Fruit fly (Drosophila melanogaster) whole organism, embryonic: ENCODE measurements around the gene CG3630.

Source experiments
- Asciz ChIP-seq: fragments of 200-800 bp; sonication (Bioruptor generic); optimal IDR thresholded peaks from 2 replicates; lab custom pipeline; 2017; ENCODE audit warnings: missing biosample characterization, mild to moderate bottlenecking, missing genetic modification characterization, missing genetic modification reagents
- C15 ChIP-seq: fragments of 200-800 bp; sonication (Bioruptor generic); IDR thresholded peaks from 3 replicates; pipeline ENCODE4 v1.3.6; 2022; ENCODE audit warnings: missing biosample characterization, missing genetic modification characterization
- CG11504 ChIP-seq: fragments of 200-800 bp; sonication (Bioruptor generic); optimal IDR thresholded peaks from 3 replicates; lab custom pipeline; 2019; ENCODE audit warnings: missing biosample characterization, mild to moderate bottlenecking, missing genetic modification characterization, moderate library complexity
- CG12155 ChIP-seq: fragments of 200-800 bp; sonication (Bioruptor generic); optimal IDR thresholded peaks from 3 replicates; lab custom pipeline; 2016; ENCODE audit warnings: missing biosample characterization, missing genetic modification characterization
- CG12659 ChIP-seq: fragments of 200-800 bp; sonication (Bioruptor generic); optimal IDR thresholded peaks from 3 replicates; lab custom pipeline; 2017; ENCODE audit warnings: mild to moderate bottlenecking, missing biosample characterization, missing genetic modification reagents, missing genetic modification characterization
- CG15514 ChIP-seq: fragments of 200-800 bp; sonication (Bioruptor generic); optimal IDR thresholded peaks from 3 replicates; lab custom pipeline; 2017; ENCODE audit warnings: missing biosample characterization, missing genetic modification characterization, mild to moderate bottlenecking, moderate library complexity, missing genetic modification reagents
- CG1603 ChIP-seq: fragments of 200-800 bp; sonication (Bioruptor generic); optimal IDR thresholded peaks from 2 replicates; lab custom pipeline; 2019; ENCODE audit warnings: missing biosample characterization, mild to moderate bottlenecking, missing genetic modification characterization, moderate library complexity
- CG16815 ChIP-seq: fragments of 200-800 bp; sonication (Bioruptor generic); optimal IDR thresholded peaks from 3 replicates; lab custom pipeline; 2017; ENCODE audit warnings: missing biosample characterization, mild to moderate bottlenecking, missing genetic modification characterization
- CG17359 ChIP-seq: fragments of 200-800 bp; sonication (Bioruptor generic); optimal IDR thresholded peaks from 3 replicates; lab custom pipeline; 2018; ENCODE audit warnings: missing biosample characterization, mild to moderate bottlenecking, missing genetic modification characterization, moderate library complexity
- CG17912 ChIP-seq: fragments of 200-800 bp; sonication (Bioruptor generic); optimal IDR thresholded peaks from 2 replicates; lab custom pipeline; 2018; ENCODE audit warnings: missing biosample characterization, mild to moderate bottlenecking, missing genetic modification characterization
- CG2202 ChIP-seq: fragments of 200-800 bp; sonication (Bioruptor generic); optimal IDR thresholded peaks from 2 replicates; lab custom pipeline; 2018; ENCODE audit warnings: missing biosample characterization, mild to moderate bottlenecking, missing genetic modification characterization
- CG3065 ChIP-seq: fragments of 200-800 bp; sonication (Bioruptor generic); optimal IDR thresholded peaks from 2 replicates; lab custom pipeline; 2016; ENCODE audit warnings: missing biosample characterization, missing genetic modification characterization
- CG34224 ChIP-seq: fragments of 200-800 bp; sonication (Bioruptor generic); IDR thresholded peaks from 3 replicates; pipeline ENCODE4 v1.3.6; 2022; ENCODE audit warnings: missing biosample characterization, missing genetic modification characterization; ENCODE audit not compliant: partially characterized antibody
- CG6175 ChIP-seq: fragments of 200-800 bp; sonication (Bioruptor generic); IDR thresholded peaks from 3 replicates; pipeline ENCODE4 v1.3.6; 2022; ENCODE audit warnings: missing biosample characterization, missing genetic modification characterization
- CG6813 ChIP-seq: fragments of 200-800 bp; sonication (Bioruptor generic); optimal IDR thresholded peaks from 2 replicates; lab custom pipeline; 2017; ENCODE audit warnings: missing biosample characterization, missing genetic modification characterization, mild to moderate bottlenecking, moderate library complexity, missing genetic modification reagents
- CG7357 ChIP-seq: fragments of 200-800 bp; sonication (Bioruptor generic); IDR thresholded peaks from 3 replicates; pipeline ENCODE4 v1.3.6; 2022; ENCODE audit warnings: missing biosample characterization, missing genetic modification characterization
- CG8089 ChIP-seq: fragments of 200-800 bp; sonication (Bioruptor generic); optimal IDR thresholded peaks from 3 replicates; lab custom pipeline; 2016; ENCODE audit warnings: missing biosample characterization, missing genetic modification characterization
- CG8388 ChIP-seq: fragments of 200-800 bp; sonication (Bioruptor generic); optimal IDR thresholded peaks from 2 replicates; lab custom pipeline; 2019; ENCODE audit warnings: missing biosample characterization, mild to moderate bottlenecking, missing genetic modification characterization, moderate library complexity
- CG8944 ChIP-seq: fragments of 200-800 bp; sonication (Bioruptor generic); optimal IDR thresholded peaks from 3 replicates; lab custom pipeline; 2016; ENCODE audit warnings: missing biosample characterization, missing genetic modification characterization
- CG9727 ChIP-seq: fragments of 200-800 bp; sonication (Bioruptor generic); optimal IDR thresholded peaks from 3 replicates; lab custom pipeline; 2017; ENCODE audit warnings: missing biosample characterization, mild to moderate bottlenecking, missing genetic modification characterization
- CrebB ChIP-seq: fragments of 200-800 bp; sonication (Bioruptor generic); optimal IDR thresholded peaks from 3 replicates; lab custom pipeline; 2018; ENCODE audit warnings: missing biosample characterization, mild to moderate bottlenecking, missing genetic modification characterization
- Dip3 ChIP-seq: fragments of 200-800 bp; sonication (Bioruptor generic); optimal IDR thresholded peaks from 3 replicates; lab custom pipeline; 2016; ENCODE audit warnings: missing biosample characterization, missing genetic modification characterization
- Doc2 ChIP-seq: fragments of 200-800 bp; sonication (Bioruptor generic); IDR thresholded peaks from 2 replicates; pipeline ENCODE4 v1.3.6; 2022; ENCODE audit warnings: missing biosample characterization, missing genetic modification characterization
- ERR ChIP-seq: fragments of 200-800 bp; sonication (Bioruptor generic); optimal IDR thresholded peaks from 2 replicates; lab custom pipeline; 2016; ENCODE audit warnings: missing biosample characterization, missing genetic modification characterization
- HHEX ChIP-seq: fragments of 200-800 bp; sonication (Bioruptor generic); optimal IDR thresholded peaks from 3 replicates; lab custom pipeline; 2017; ENCODE audit warnings: missing biosample characterization, mild to moderate bottlenecking, missing genetic modification characterization, missing genetic modification reagents
- HLH4C ChIP-seq: fragments of 200-800 bp; sonication (Bioruptor generic); IDR thresholded peaks from 3 replicates; pipeline ENCODE4 v1.3.6; 2022; ENCODE audit warnings: missing biosample characterization, missing genetic modification characterization; ENCODE audit not compliant: partially characterized antibody
- Hmx ChIP-seq: fragments of 200-800 bp; sonication (Bioruptor generic); optimal IDR thresholded peaks from 2 replicates; lab custom pipeline; 2016; ENCODE audit warnings: missing biosample characterization, missing genetic modification characterization
- Meics ChIP-seq: fragments of 200-800 bp; sonication (Bioruptor generic); optimal IDR thresholded peaks from 2 replicates; lab custom pipeline; 2017; ENCODE audit warnings: missing biosample characterization, mild to moderate bottlenecking, missing genetic modification characterization
- Nf-YC ChIP-seq: fragments of 200-800 bp; optimal IDR thresholded peaks from 3 replicates; lab custom pipeline; 2019; ENCODE audit warnings: missing biosample characterization, mild to moderate bottlenecking, missing genetic modification characterization, moderate library complexity
- NfI ChIP-seq: fragments of 200-800 bp; sonication (Bioruptor generic); optimal IDR thresholded peaks from 3 replicates; lab custom pipeline; 2018; ENCODE audit warnings: missing biosample characterization, mild to moderate bottlenecking, missing genetic modification characterization, moderate library complexity
- Oli ChIP-seq: fragments of 200-800 bp; sonication (Bioruptor generic); optimal IDR thresholded peaks from 2 replicates; lab custom pipeline; 2018; ENCODE audit warnings: missing biosample characterization, mild to moderate bottlenecking, missing genetic modification characterization, moderate library complexity
- Xrp1 ChIP-seq: fragments of 200-800 bp; sonication (Bioruptor generic); IDR thresholded peaks from 2 replicates; pipeline ENCODE4 v1.3.6; 2022; ENCODE audit warnings: missing biosample characterization, missing genetic modification characterization
- bcd ChIP-seq: fragments of 200-800 bp; sonication (Bioruptor generic); optimal IDR thresholded peaks from 2 replicates; lab custom pipeline; 2017; ENCODE audit warnings: missing biosample characterization, mild to moderate bottlenecking, missing genetic modification characterization
- bowl ChIP-seq: fragments of 200-800 bp; sonication (Bioruptor generic); IDR thresholded peaks from 2 replicates; pipeline ENCODE4 v1.3.6; 2022; ENCODE audit warnings: missing biosample characterization, missing genetic modification characterization
- cg ChIP-seq: fragments of 200-800 bp; sonication (Bioruptor generic); optimal IDR thresholded peaks from 3 replicates; lab custom pipeline; 2019; ENCODE audit warnings: missing biosample characterization, mild to moderate bottlenecking, missing genetic modification characterization, moderate library complexity
- cwo ChIP-seq: fragments of 200-800 bp; sonication (Bioruptor generic); optimal IDR thresholded peaks from 3 replicates; lab custom pipeline; 2017; ENCODE audit warnings: missing biosample characterization, missing genetic modification characterization, mild to moderate bottlenecking, moderate library complexity, missing genetic modification reagents
- fd3F ChIP-seq: fragments of 200-800 bp; sonication (Bioruptor generic); optimal IDR thresholded peaks from 2 replicates; lab custom pipeline; 2018; ENCODE audit warnings: missing biosample characterization, mild to moderate bottlenecking, missing genetic modification characterization, moderate library complexity
- fd96Cb ChIP-seq: fragments of 200-800 bp; sonication (Bioruptor generic); optimal IDR thresholded peaks from 2 replicates; lab custom pipeline; 2018; ENCODE audit warnings: missing biosample characterization, mild to moderate bottlenecking, missing genetic modification characterization, moderate library complexity
- gsb ChIP-seq: fragments of 200-800 bp; sonication (Bioruptor generic); IDR thresholded peaks from 2 replicates; pipeline ENCODE4 v1.3.6; 2022; ENCODE audit warnings: missing biosample characterization, missing genetic modification characterization
- lab ChIP-seq: fragments of 200-800 bp; sonication (Bioruptor generic); optimal IDR thresholded peaks from 3 replicates; lab custom pipeline; 2017; ENCODE audit warnings: missing biosample characterization, missing genetic modification characterization, mild to moderate bottlenecking, moderate library complexity, missing genetic modification reagents
- lilli ChIP-seq: fragments of 200-800 bp; sonication (Bioruptor generic); optimal IDR thresholded peaks from 3 replicates; lab custom pipeline; 2016; ENCODE audit warnings: missing biosample characterization, missing genetic modification characterization
- phol ChIP-seq: fragments of 200-800 bp; sonication (Bioruptor generic); optimal IDR thresholded peaks from 3 replicates; lab custom pipeline; 2018; ENCODE audit warnings: missing biosample characterization, mild to moderate bottlenecking, missing genetic modification characterization, moderate library complexity
- pita ChIP-seq: fragments of 200-800 bp; sonication (Bioruptor generic); optimal IDR thresholded peaks from 2 replicates; lab custom pipeline; 2017; ENCODE audit warnings: missing biosample characterization, mild to moderate bottlenecking, missing genetic modification characterization
- sqz ChIP-seq: fragments of 200-800 bp; sonication (Bioruptor generic); optimal IDR thresholded peaks from 3 replicates; lab custom pipeline; 2018; ENCODE audit warnings: missing biosample characterization, mild to moderate bottlenecking, missing genetic modification characterization
- unpg ChIP-seq: fragments of 200-800 bp; sonication (Bioruptor generic); optimal IDR thresholded peaks from 3 replicates; lab custom pipeline; 2018; ENCODE audit warnings: missing biosample characterization, mild to moderate bottlenecking, missing genetic modification characterization, moderate library complexity
- vnd ChIP-seq: fragments of 200-800 bp; sonication (Bioruptor generic); IDR thresholded peaks from 3 replicates; pipeline ENCODE4 v1.3.6; 2022; ENCODE audit warnings: missing biosample characterization, missing genetic modification characterization; ENCODE audit not compliant: partially characterized antibody
- zfh1 ChIP-seq: fragments of 200-800 bp; sonication (Bioruptor generic); IDR thresholded peaks from 3 replicates; pipeline ENCODE4 v1.3.6; 2022; ENCODE audit warnings: missing biosample characterization, missing genetic modification characterization

The CG3630 gene

DNA sequence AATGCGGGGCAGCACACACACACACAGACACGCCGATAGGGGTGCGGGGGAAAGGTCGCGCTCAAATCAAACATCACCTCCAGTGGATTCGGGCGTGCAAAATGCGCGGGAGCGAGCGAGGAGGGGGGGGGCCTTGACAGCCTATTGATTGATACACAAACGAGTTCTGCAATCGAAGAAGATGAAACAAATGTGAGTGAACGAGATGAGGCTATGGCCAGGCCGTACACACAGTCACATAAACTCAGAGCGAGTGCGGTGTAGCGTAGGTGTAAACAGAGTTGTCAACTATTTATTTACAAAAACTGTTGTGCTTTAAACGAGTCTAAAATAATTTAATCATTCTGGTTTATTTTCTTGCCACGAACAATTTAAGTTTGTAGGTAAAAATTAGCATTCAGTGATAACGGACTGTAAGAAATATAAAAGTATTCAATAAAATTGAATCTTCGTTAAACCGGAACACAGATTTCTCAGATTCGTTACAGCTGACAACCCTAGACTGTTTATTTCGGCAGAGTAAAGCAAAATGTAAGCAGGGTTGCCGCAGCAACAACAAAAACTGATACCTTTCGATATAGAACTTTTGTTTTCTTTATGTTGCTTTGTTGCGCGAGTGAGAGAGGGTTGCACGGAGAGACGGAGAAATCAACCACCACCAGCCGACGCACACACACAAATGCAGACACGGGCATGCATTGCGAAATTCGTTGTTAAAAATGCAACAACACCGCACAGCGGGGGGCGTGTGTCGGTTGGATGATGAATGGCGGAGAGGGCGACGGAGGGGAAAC, 26.8 kb upstream of the CG3630 start (continued):
- peak; percentile 90 for TF ChIP-seq CG1603 (tag; lab: Kevin White, UChicago)
- TF ChIP-seq lilli (GFP tag; lab: Kevin White, UChicago), result peak; percentile 86
- TF ChIP-seq bowl (GFP tag; lab: Robert Waterston, UW), result peak; percentile 43; the same call in 1 of the 2 replicates
- no peak for TF ChIP-seq vnd
- TF ChIP-seq pita (GFP tag; lab: Kevin White, UChicago), result no peak
- peak; percentile 84 for TF ChIP-seq CG15514 (GFP tag; lab: Kevin White, UChicago)
- peak; percentile 87 for TF ChIP-seq fd96Cb (tag; lab: Kevin White, UChicago)
- TF ChIP-seq lab (GFP tag; lab: Kevin White, UChicago), result peak; percentile 95
- TF ChIP-seq CG8388, result peak; percentile 91
- no peak for TF ChIP-seq CG34224 (GFP tag; lab: Robert Waterston, UW)
- TF ChIP-seq CG6813 (GFP tag; lab: Kevin White, UChicago), result peak; percentile 87
- peak; percentile 70 for TF ChIP-seq ERR (GFP tag; lab: Kevin White, UChicago)
- peak; percentile 89 for TF ChIP-seq NfI (GFP tag; lab: Kevin White, UChicago)
- peak; percentile 69 for TF ChIP-seq cg (GFP tag; lab: Kevin White, UChicago)
- TF ChIP-seq CG8089, result peak; percentile 65
- TF ChIP-seq CG2202, result peak; percentile 83
- peak; percentile 86 for TF ChIP-seq fd3F
- peak; percentile 77 for TF ChIP-seq CG12155 (GFP tag; lab: Kevin White, UChicago)
- peak; percentile 85 for TF ChIP-seq CrebB (tag; lab: Kevin White, UChicago)
- TF ChIP-seq CG16815, result peak; percentile 66
- TF ChIP-seq phol (tag; lab: Kevin White, UChicago), result peak; percentile 91
- TF ChIP-seq CG11504 (tag; lab: Kevin White, UChicago), result peak; percentile 93
- peak; percentile 75; the same call in 2 of the 3 replicates for TF ChIP-seq C15 (GFP tag; lab: Robert Waterston, UW)
- peak; percentile 76 for TF ChIP-seq Hmx (GFP tag; lab: Kevin White, UChicago)
- peak; percentile 66; the same call in 2 of the 3 replicates for TF ChIP-seq CG7357 (GFP tag; lab: Robert Waterston, UW)
- peak; percentile 78 for TF ChIP-seq sqz (GFP tag; lab: Kevin White, UChicago)
- TF ChIP-seq Dip3 (GFP tag; lab: Kevin White, UChicago), result peak; percentile 82
- TF ChIP-seq HHEX (GFP tag; lab: Kevin White, UChicago), result peak; percentile 92
- peak; percentile 88 for TF ChIP-seq Asciz (GFP tag; lab: Kevin White, UChicago)
- TF ChIP-seq cwo, result peak; percentile 88
- TF ChIP-seq CG9727, result peak; percentile 91
- TF ChIP-seq Xrp1 (GFP tag; lab: Robert Waterston, UW), result peak; percentile 91
- peak; percentile 84 for TF ChIP-seq bcd (GFP tag; lab: Kevin White, UChicago)
- TF ChIP-seq CG8944 (GFP tag; lab: Kevin White, UChicago), result peak; percentile 77
- TF ChIP-seq Oli, result peak; percentile 92
- peak; percentile 91 for TF ChIP-seq Meics (GFP tag; lab: Kevin White, UChicago)
- TF ChIP-seq Doc2 (GFP tag; lab: Robert Waterston, UW), result 0 out of 2 replicates have a peak, but pooled peaks have one; percentile 26
- no peak for TF ChIP-seq HLH4C (GFP tag; lab: Robert Waterston, UW)
- TF ChIP-seq CG12659 (GFP tag; lab: Kevin White, UChicago), result peak; percentile 93
- TF ChIP-seq CG17359 (tag; lab: Kevin White, UChicago), result peak; percentile 90
- TF ChIP-seq unpg (GFP tag; lab: Kevin White, UChicago), result peak; percentile 95
- TF ChIP-seq gsb (GFP tag; lab: Robert Waterston, UW), result peak; percentile 77
- peak; percentile 87 for TF ChIP-seq Nf-YC (tag; lab: Kevin White, UChicago)
- peak; percentile 43 for TF ChIP-seq CG3065 (GFP tag; lab: Kevin White, UChicago)
- TF ChIP-seq CG17912 (GFP tag; lab: Kevin White, UChicago), result peak; percentile 42
- TF ChIP-seq CG6175, result 0 out of 3 replicates have a peak, but pooled peaks have one; percentile 38
- peak; percentile 89 for TF ChIP-seq zfh1 (GFP tag; lab: Robert Waterston, UW)
